Worm (Caenorhabditis elegans): Measurements from ENCODE around the gene T05B4.9.

The T05B4.9 gene

DNA sequence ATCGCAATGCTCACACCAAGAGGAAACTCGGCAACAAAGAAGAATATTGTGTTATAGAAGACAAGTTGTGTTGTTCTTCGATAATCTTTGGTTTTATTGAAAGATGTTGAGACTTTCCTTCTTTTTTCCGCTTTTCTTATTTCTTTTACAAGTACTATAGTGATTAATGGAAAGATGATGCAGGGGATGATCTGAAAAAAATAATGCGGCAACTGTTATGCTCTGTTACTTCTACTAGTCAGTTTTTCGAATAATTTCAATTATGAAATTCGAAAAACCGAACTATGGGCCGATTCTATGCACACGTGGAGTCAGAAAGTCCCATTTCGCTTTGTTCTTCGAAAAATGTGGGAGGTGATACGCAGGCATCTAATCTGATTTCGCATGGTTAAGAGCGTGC lies 11.5 kb downstream of the T05B4.9 start:
- TF ChIP-seq snpc-4 (tag; optimal IDR thresholded peaks at IDR 0.05) (no peak), efl-1 (optimal IDR thresholded peaks at IDR 0.05) (no peak), efl-1 (GFP tag; optimal IDR thresholded peaks at IDR 0.05 in 1 of 2) (peak in 1 of 2 experiments; percentile 90), lir-3 (tag; optimal IDR thresholded peaks at IDR 0.05; ENCODE audit: poor library complexity) (no peak)

DNA sequence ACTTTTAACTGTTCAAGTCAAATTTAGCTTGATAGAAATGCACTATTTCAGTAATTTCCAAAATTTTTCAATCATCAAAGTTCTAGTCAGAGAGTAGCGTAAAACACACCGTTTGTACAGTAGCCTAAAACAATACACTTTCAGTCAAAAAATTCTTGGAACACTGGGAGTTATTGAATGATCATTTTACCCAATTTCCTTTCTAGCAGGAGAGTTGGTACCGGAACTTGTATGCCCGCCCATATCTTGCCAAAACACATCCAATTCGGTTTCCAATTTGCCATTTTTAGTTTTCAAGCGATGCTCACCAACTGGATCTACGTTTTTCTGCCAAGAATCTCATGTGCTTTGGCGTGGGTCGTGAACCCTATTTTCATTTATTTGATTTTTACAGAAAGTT lies 13.9 kb downstream of the T05B4.9 start, which contains the start of gene srj-39:
Gene srj-39 (plus strand): TSS at position 301 of the 400 bp plus-strand sequence.
- no peak for TF ChIP-seq mab-9 (GFP tag; IDR thresholded peaks at IDR 0.05)
- no peak for TF ChIP-seq egl-27 (tag; optimal IDR thresholded peaks at IDR 0.05)
- TF ChIP-seq ztf-4 (tag; optimal IDR thresholded peaks at IDR 0.05), result no peak
- TF ChIP-seq nhr-19 (GFP tag; conservative IDR thresholded peaks at IDR 0.05), result no peak
- no peak for TF ChIP-seq ets-5 (GFP tag; IDR thresholded peaks at IDR 0.05)

DNA sequence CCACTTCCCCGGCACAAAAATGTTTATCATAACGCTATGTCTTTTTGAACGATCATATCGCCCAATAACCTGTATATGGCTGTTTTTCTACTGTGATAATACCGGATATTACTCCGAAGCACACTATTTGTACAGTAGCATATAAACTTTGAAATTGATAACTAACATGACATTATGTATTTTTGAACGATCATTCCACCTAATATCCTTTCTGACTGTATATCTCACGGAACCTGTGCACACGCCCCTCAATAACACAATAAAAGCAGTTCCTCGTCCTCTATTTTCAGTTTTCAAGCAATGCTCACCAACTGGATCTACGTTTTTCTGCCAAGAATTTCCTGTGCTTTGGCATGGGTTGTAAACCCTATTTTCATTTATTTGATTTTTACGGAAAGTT lies 16.7 kb downstream of the T05B4.9 start, which contains the start of gene srj-40:
Gene srj-40 (plus strand): TSS at position 301 of the 400 bp plus-strand sequence.
- TF ChIP-seq C34B4.2 (tag; optimal IDR thresholded peaks at IDR 0.05) (no peak), efl-1 (optimal IDR thresholded peaks at IDR 0.05) (no peak), efl-1 (GFP tag; optimal IDR thresholded peaks at IDR 0.05 in 1 of 2) (no peak), skn-1 (tag; optimal IDR thresholded peaks at IDR 0.05) (no peak), ceh-88 (GFP tag; IDR thresholded peaks at IDR 0.05) (no peak), xbp-1 (tag; optimal IDR thresholded peaks at IDR 0.05) (no peak), Y116A8C.19 (tag; optimal IDR thresholded peaks at IDR 0.05; ENCODE audit: borderline replicate concordance) (no peak), snu-23 (GFP tag; optimal IDR thresholded peaks at IDR 0.05) (no peak), jun-1 (tag; optimal IDR thresholded peaks at IDR 0.05) (no peak), nhr-11 (tag; optimal IDR thresholded peaks at IDR 0.05) (no peak), zag-1 (tag; optimal IDR thresholded peaks at IDR 0.05) (no peak), lin-39 (tag; optimal IDR thresholded peaks at IDR 0.05) (no peak), dpl-1 (GFP tag; optimal IDR thresholded peaks at IDR 0.05) (no peak), lin-13 (GFP tag; optimal IDR thresholded peaks at IDR 0.05) (no peak), mdl-1 (tag; optimal IDR thresholded peaks at IDR 0.05) (no peak)

DNA sequence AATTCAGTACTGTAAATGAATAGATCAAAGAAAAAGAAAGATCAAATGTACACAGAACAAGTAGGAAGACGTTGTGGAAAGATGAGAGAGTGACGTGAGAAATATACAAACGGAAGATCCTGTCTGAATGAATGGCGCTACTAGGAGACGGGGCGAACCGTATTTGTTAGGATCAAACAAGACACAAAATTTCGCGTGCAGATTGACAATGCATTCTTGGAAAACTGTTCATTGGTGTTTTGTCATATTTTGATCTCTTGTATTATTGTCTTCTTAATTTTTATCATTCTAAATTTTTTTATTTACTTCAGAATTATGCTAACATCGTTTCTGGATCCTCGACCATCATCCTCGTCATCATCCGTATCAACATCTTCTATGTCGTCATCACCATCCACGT lies 23.5 kb downstream of the T05B4.9 start, which contains the start of gene nhr-181:
Gene nhr-181 (plus strand): TSS at position 301 of the 400 bp plus-strand sequence.
- TF ChIP-seq snu-23 (GFP tag; optimal IDR thresholded peaks at IDR 0.05), result no peak
- no peak for TF ChIP-seq unc-130 (tag; optimal IDR thresholded peaks at IDR 0.05)
- no peak for TF ChIP-seq fkh-8 (tag; optimal IDR thresholded peaks at IDR 0.05)
- TF ChIP-seq lin-39 (tag; optimal IDR thresholded peaks at IDR 0.05), result no peak
- TF ChIP-seq nhr-77 (tag; optimal IDR thresholded peaks at IDR 0.05), result no peak
- no peak for TF ChIP-seq C16A3.4 (tag; optimal IDR thresholded peaks at IDR 0.05)
- TF ChIP-seq aly-2 (tag; optimal IDR thresholded peaks at IDR 0.05), result no peak
- TF ChIP-seq nhr-47 (tag; optimal IDR thresholded peaks at IDR 0.05), result no peak
- TF ChIP-seq unc-62 (GFP tag; optimal IDR thresholded peaks at IDR 0.05), result no peak
- TF ChIP-seq hlh-4 (tag; optimal IDR thresholded peaks at IDR 0.05), result no peak
- no peak for TF ChIP-seq zip-4 (GFP tag; optimal IDR thresholded peaks at IDR 0.05)
- no peak for TF ChIP-seq ceh-8 (GFP tag; optimal IDR thresholded peaks at IDR 0.05)
- TF ChIP-seq mab-9 (GFP tag; IDR thresholded peaks at IDR 0.05), result no peak
- TF ChIP-seq xbp-1 (tag; optimal IDR thresholded peaks at IDR 0.05), result no peak
- no peak for TF ChIP-seq F16B12.6 (tag; optimal IDR thresholded peaks at IDR 0.05)
- no peak for TF ChIP-seq Y116A8C.19 (tag; optimal IDR thresholded peaks at IDR 0.05; ENCODE audit: borderline replicate concordance)
- TF ChIP-seq lin-35 (GFP tag; optimal IDR thresholded peaks at IDR 0.05), result no peak
- no peak for TF ChIP-seq nhr-71 (tag; optimal IDR thresholded peaks at IDR 0.05)
- TF ChIP-seq blmp-1 (tag; optimal IDR thresholded peaks at IDR 0.05), result no peak
- TF ChIP-seq lir-3 (tag; optimal IDR thresholded peaks at IDR 0.05; ENCODE audit: poor library complexity), result no peak

DNA sequence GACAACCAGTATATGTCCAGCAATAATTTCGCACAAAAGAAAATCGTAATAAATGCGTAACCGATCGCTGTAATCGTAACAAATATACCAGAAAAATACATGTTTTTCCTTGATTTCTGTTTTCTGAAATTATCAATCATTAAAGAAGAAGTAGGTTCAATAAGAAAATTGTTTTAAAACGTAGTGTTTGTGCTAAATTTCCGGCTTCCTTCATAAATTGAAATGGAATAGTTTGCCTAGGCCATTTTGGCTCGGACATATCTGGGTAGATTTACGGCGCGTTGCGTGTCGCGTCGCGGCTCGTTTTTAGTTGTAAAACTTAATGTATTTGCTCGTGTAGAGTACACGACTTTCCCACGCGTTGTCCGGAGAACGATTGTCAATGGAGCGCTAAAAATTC lies 35.3 kb downstream of the T05B4.9 start, which contains the start of gene F38H12.5:
Gene F38H12.5 (minus strand): TSS at position 101 of the 400 bp plus-strand sequence.
- TF ChIP-seq aha-1 (tag; optimal IDR thresholded peaks at IDR 0.05) (no peak), elt-2 (tag; optimal IDR thresholded peaks at IDR 0.05) (no peak), lin-35 (GFP tag; optimal IDR thresholded peaks at IDR 0.05) (no peak), nhr-90 (tag; optimal IDR thresholded peaks at IDR 0.05; ENCODE audit: poor library complexity) (no peak), unc-86 (tag; optimal IDR thresholded peaks at IDR 0.05) (no peak), pqm-1 (tag; optimal IDR thresholded peaks at IDR 0.05) (no peak), blmp-1 (tag; optimal IDR thresholded peaks at IDR 0.05) (no peak), sox-4 (tag; optimal IDR thresholded peaks at IDR 0.05) (no peak), snpc-4 (tag; optimal IDR thresholded peaks at IDR 0.05) (no peak), xbp-1 (tag; optimal IDR thresholded peaks at IDR 0.05) (no peak), C34B4.2 (tag; optimal IDR thresholded peaks at IDR 0.05) (no peak), nhr-20 (tag; optimal IDR thresholded peaks at IDR 0.05) (no peak)
